Fruit fly (Drosophila melanogaster) whole organism, embryonic: ENCODE measurements around the gene Pde9.

Source experiments
- Adf1 ChIP-seq: fragments of 200-800 bp; sonication (Bioruptor generic); IDR thresholded peaks from 2 replicates; pipeline ENCODE4 v1.3.6; 2022; ENCODE audit warnings: missing biosample characterization, missing genetic modification characterization
- CG10274 ChIP-seq: fragments of 200-800 bp; sonication (Bioruptor generic); optimal IDR thresholded peaks from 3 replicates; lab custom pipeline; 2017; ENCODE audit warnings: missing biosample characterization, mild to moderate bottlenecking, missing genetic modification characterization
- CG10431 ChIP-seq: fragments of 200-800 bp; sonication (Bioruptor generic); optimal IDR thresholded peaks from 3 replicates; lab custom pipeline; 2018; ENCODE audit warnings: missing biosample characterization, mild to moderate bottlenecking, missing genetic modification characterization
- CG11085 ChIP-seq: fragments of 200-800 bp; sonication (Bioruptor generic); IDR thresholded peaks from 2 replicates; pipeline ENCODE4 v1.3.6; 2022; ENCODE audit warnings: missing biosample characterization, missing genetic modification characterization
- CG11093 ChIP-seq: fragments of 200-800 bp; sonication (Bioruptor generic); IDR thresholded peaks from 3 replicates; pipeline ENCODE4 v1.3.6; 2022; ENCODE audit warnings: missing biosample characterization, missing genetic modification characterization
- CG14667 ChIP-seq: fragments of 200-800 bp; sonication (Bioruptor generic); IDR thresholded peaks from 2 replicates; pipeline ENCODE4 v1.3.6; 2022; ENCODE audit warnings: missing biosample characterization, missing genetic modification characterization
- CG14710 ChIP-seq: fragments of 200-800 bp; sonication (Bioruptor generic); optimal IDR thresholded peaks from 3 replicates; lab custom pipeline; 2019; ENCODE audit warnings: missing biosample characterization, mild to moderate bottlenecking, missing genetic modification characterization, moderate library complexity
- CG15479 ChIP-seq: fragments of 200-800 bp; sonication (Bioruptor generic); optimal IDR thresholded peaks from 3 replicates; lab custom pipeline; 2019; ENCODE audit warnings: missing biosample characterization, mild to moderate bottlenecking, missing genetic modification characterization, moderate library complexity
- CG17612 ChIP-seq: fragments of 200-800 bp; sonication (Bioruptor generic); IDR thresholded peaks from 2 replicates; pipeline ENCODE4 v1.3.6; 2022; ENCODE audit warnings: missing biosample characterization, missing genetic modification characterization
- CG18619 ChIP-seq: fragments of 200-800 bp; sonication (Bioruptor generic); optimal IDR thresholded peaks from 3 replicates; lab custom pipeline; 2017; ENCODE audit warnings: missing biosample characterization, mild to moderate bottlenecking, missing genetic modification characterization
- CG31388 ChIP-seq: fragments of 200-800 bp; sonication (Bioruptor generic); optimal IDR thresholded peaks from 2 replicates; lab custom pipeline; 2016; ENCODE audit warnings: missing biosample characterization, missing genetic modification characterization
- CG32767 ChIP-seq: fragments of 200-800 bp; sonication (Bioruptor generic); IDR thresholded peaks from 2 replicates; pipeline ENCODE4 v1.3.6; 2022; ENCODE audit warnings: missing biosample characterization, missing genetic modification characterization
- CG34376 ChIP-seq: fragments of 200-800 bp; sonication (Bioruptor generic); optimal IDR thresholded peaks from 2 replicates; lab custom pipeline; 2018; ENCODE audit warnings: missing biosample characterization, mild to moderate bottlenecking, missing genetic modification characterization
- CG3847 ChIP-seq: fragments of 200-800 bp; sonication (Bioruptor generic); IDR thresholded peaks from 2 replicates; pipeline ENCODE4 v1.3.6; 2022; ENCODE audit warnings: missing biosample characterization, missing genetic modification characterization
- CG43689 ChIP-seq: fragments of 200-800 bp; sonication (Bioruptor generic); IDR thresholded peaks from 2 replicates; pipeline ENCODE4 v1.3.6; 2022; ENCODE audit warnings: missing biosample characterization, missing genetic modification characterization
- CG4730 ChIP-seq: fragments of 200-800 bp; sonication (Bioruptor generic); IDR thresholded peaks from 2 replicates; pipeline ENCODE4 v1.3.6; 2022; ENCODE audit warnings: missing biosample characterization, missing genetic modification characterization
- CG4820 ChIP-seq: fragments of 200-800 bp; sonication (Bioruptor generic); optimal IDR thresholded peaks from 3 replicates; lab custom pipeline; 2016; ENCODE audit warnings: missing biosample characterization, missing genetic modification characterization
- CG5180 ChIP-seq: fragments of 200-800 bp; sonication (Bioruptor generic); optimal IDR thresholded peaks from 3 replicates; lab custom pipeline; 2017; ENCODE audit warnings: missing biosample characterization, missing genetic modification characterization, mild to moderate bottlenecking, moderate library complexity, missing genetic modification reagents
- CG5245 ChIP-seq: fragments of 200-800 bp; sonication (Bioruptor generic); optimal IDR thresholded peaks from 3 replicates; lab custom pipeline; 2016; ENCODE audit warnings: missing biosample characterization, missing genetic modification characterization
- CG6272 ChIP-seq: fragments of 200-800 bp; sonication (Bioruptor generic); IDR thresholded peaks from 2 replicates; pipeline ENCODE4 v1.3.6; 2022; ENCODE audit warnings: missing biosample characterization, missing genetic modification characterization
- CG7271 ChIP-seq: fragments of 200-800 bp; sonication (Bioruptor generic); optimal IDR thresholded peaks from 2 replicates; lab custom pipeline; 2018; ENCODE audit warnings: missing biosample characterization, mild to moderate bottlenecking, missing genetic modification characterization, moderate library complexity
- CG7357 ChIP-seq: fragments of 200-800 bp; sonication (Bioruptor generic); IDR thresholded peaks from 3 replicates; pipeline ENCODE4 v1.3.6; 2022; ENCODE audit warnings: missing biosample characterization, missing genetic modification characterization
- CG8924 ChIP-seq: fragments of 200-800 bp; optimal IDR thresholded peaks from 3 replicates; lab custom pipeline; 2019; ENCODE audit warnings: missing biosample characterization, mild to moderate bottlenecking, missing genetic modification characterization, moderate library complexity
- Camta ChIP-seq: fragments of 200-800 bp; sonication (Bioruptor generic); optimal IDR thresholded peaks from 2 replicates; lab custom pipeline; 2016; ENCODE audit warnings: missing biosample characterization, missing genetic modification characterization
- CkIIα-i1 ChIP-seq: fragments of 200-800 bp; sonication (Bioruptor generic); IDR thresholded peaks from 2 replicates; pipeline ENCODE4 v1.3.6; 2022; ENCODE audit warnings: missing biosample characterization, missing genetic modification characterization
- Dek ChIP-seq: fragments of 200-800 bp; sonication (Bioruptor generic); optimal IDR thresholded peaks from 3 replicates; lab custom pipeline; 2019; ENCODE audit warnings: missing biosample characterization, mild to moderate bottlenecking, missing genetic modification characterization, moderate library complexity
- E2f2 ChIP-seq: fragments of 200-800 bp; sonication (Bioruptor generic); IDR thresholded peaks from 2 replicates; pipeline ENCODE4 v1.3.6; 2022; ENCODE audit warnings: missing biosample characterization, missing genetic modification characterization
- Gug ChIP-seq: fragments of 200-800 bp; sonication (Bioruptor generic); IDR thresholded peaks from 4 replicates; pipeline ENCODE4 v1.3.6; 2022; ENCODE audit warnings: missing biosample characterization, missing genetic modification characterization
- H15 ChIP-seq: fragments of 200-800 bp; sonication (Bioruptor generic); IDR thresholded peaks from 3 replicates; pipeline ENCODE4 v1.3.6; 2022; ENCODE audit warnings: missing biosample characterization, missing genetic modification characterization
- Myb ChIP-seq: fragments of 200-800 bp; sonication (Bioruptor generic); optimal IDR thresholded peaks from 2 replicates; lab custom pipeline; 2016; ENCODE audit warnings: missing biosample characterization, missing genetic modification characterization
- NFAT ChIP-seq: fragments of 200-800 bp; sonication (Bioruptor generic); IDR thresholded peaks from 2 replicates; pipeline ENCODE4 v1.3.6; 2022; ENCODE audit warnings: missing biosample characterization, missing genetic modification characterization
- Oaz ChIP-seq: fragments of 200-800 bp; sonication (Bioruptor generic); IDR thresholded peaks from 2 replicates; pipeline ENCODE4 v1.3.6; 2022; ENCODE audit warnings: missing biosample characterization, missing genetic modification characterization
- Rx ChIP-seq: fragments of 200-800 bp; sonication (Bioruptor generic); IDR thresholded peaks from 2 replicates; pipeline ENCODE4 v1.3.6; 2022; ENCODE audit warnings: missing biosample characterization, missing genetic modification characterization
- Ssrp ChIP-seq: fragments of 200-800 bp; sonication (Bioruptor generic); optimal IDR thresholded peaks from 2 replicates; lab custom pipeline; 2018; ENCODE audit warnings: missing biosample characterization, mild to moderate bottlenecking, missing genetic modification characterization, moderate library complexity
- TFAM ChIP-seq: fragments of 200-800 bp; sonication (Bioruptor generic); optimal IDR thresholded peaks from 2 replicates; lab custom pipeline; 2017; ENCODE audit warnings: missing biosample characterization, missing genetic modification characterization, inconsistent platforms
- Usf ChIP-seq: fragments of 200-800 bp; sonication (Bioruptor generic); optimal IDR thresholded peaks from 2 replicates; lab custom pipeline; 2017; ENCODE audit warnings: missing genotype, missing biosample characterization, missing genetic modification characterization
- ase ChIP-seq: fragments of 200-800 bp; sonication (Bioruptor generic); IDR thresholded peaks from 3 replicates; pipeline ENCODE4 v1.3.6; 2022; ENCODE audit warnings: missing biosample characterization, missing genetic modification characterization
- caup ChIP-seq: fragments of 200-800 bp; sonication (Bioruptor generic); optimal IDR thresholded peaks from 3 replicates; lab custom pipeline; 2017; ENCODE audit warnings: missing biosample characterization, mild to moderate bottlenecking, missing genetic modification characterization, moderate library complexity; ENCODE audit not compliant: severe bottlenecking
- cg ChIP-seq: fragments of 200-800 bp; sonication (Bioruptor generic); optimal IDR thresholded peaks from 3 replicates; lab custom pipeline; 2019; ENCODE audit warnings: missing biosample characterization, mild to moderate bottlenecking, missing genetic modification characterization, moderate library complexity
- dmrt99B ChIP-seq: fragments of 200-800 bp; sonication (Bioruptor generic); optimal IDR thresholded peaks from 2 replicates; lab custom pipeline; 2018; ENCODE audit warnings: missing biosample characterization, mild to moderate bottlenecking, missing genetic modification characterization, moderate library complexity
- fu2 ChIP-seq: fragments of 200-800 bp; sonication (Bioruptor generic); optimal IDR thresholded peaks from 2 replicates; lab custom pipeline; 2016; ENCODE audit warnings: missing biosample characterization, missing genetic modification characterization
- grn ChIP-seq: fragments of 200-800 bp; sonication (Bioruptor generic); optimal IDR thresholded peaks from 3 replicates; lab custom pipeline; 2017; ENCODE audit warnings: missing biosample characterization, missing genetic modification characterization
- insv ChIP-seq, 2 experiments: fragments of 200-800 bp; sonication (Bioruptor generic); optimal IDR thresholded peaks; 3 replicates each; lab custom pipeline; 2016 to 2018; ENCODE audit warnings: missing biosample characterization in 2 of 2, missing genetic modification characterization in 2 of 2
- mirr ChIP-seq: fragments of 200-800 bp; sonication (Bioruptor generic); optimal IDR thresholded peaks from 3 replicates; lab custom pipeline; 2018; ENCODE audit warnings: missing biosample characterization, mild to moderate bottlenecking, missing genetic modification characterization
- phol ChIP-seq: fragments of 200-800 bp; sonication (Bioruptor generic); optimal IDR thresholded peaks from 3 replicates; lab custom pipeline; 2018; ENCODE audit warnings: missing biosample characterization, mild to moderate bottlenecking, missing genetic modification characterization, moderate library complexity
- ranshi ChIP-seq: fragments of 200-800 bp; sonication (Bioruptor generic); IDR thresholded peaks from 2 replicates; pipeline ENCODE4 v1.3.6; 2022; ENCODE audit warnings: missing biosample characterization, missing genetic modification characterization
- schlank ChIP-seq: fragments of 200-800 bp; sonication (Bioruptor generic); optimal IDR thresholded peaks from 2 replicates; lab custom pipeline; 2018; ENCODE audit warnings: missing biosample characterization, mild to moderate bottlenecking, missing genetic modification characterization
- sima ChIP-seq: fragments of 200-800 bp; sonication (Bioruptor generic); optimal IDR thresholded peaks from 2 replicates; lab custom pipeline; 2016; ENCODE audit warnings: missing biosample characterization, missing genetic modification characterization
- sqz ChIP-seq: fragments of 200-800 bp; sonication (Bioruptor generic); optimal IDR thresholded peaks from 3 replicates; lab custom pipeline; 2018; ENCODE audit warnings: missing biosample characterization, mild to moderate bottlenecking, missing genetic modification characterization
- yki ChIP-seq: fragments of >200 bp; optimal IDR thresholded peaks from 3 replicates; lab custom pipeline; 2018

The Pde9 gene

DNA sequence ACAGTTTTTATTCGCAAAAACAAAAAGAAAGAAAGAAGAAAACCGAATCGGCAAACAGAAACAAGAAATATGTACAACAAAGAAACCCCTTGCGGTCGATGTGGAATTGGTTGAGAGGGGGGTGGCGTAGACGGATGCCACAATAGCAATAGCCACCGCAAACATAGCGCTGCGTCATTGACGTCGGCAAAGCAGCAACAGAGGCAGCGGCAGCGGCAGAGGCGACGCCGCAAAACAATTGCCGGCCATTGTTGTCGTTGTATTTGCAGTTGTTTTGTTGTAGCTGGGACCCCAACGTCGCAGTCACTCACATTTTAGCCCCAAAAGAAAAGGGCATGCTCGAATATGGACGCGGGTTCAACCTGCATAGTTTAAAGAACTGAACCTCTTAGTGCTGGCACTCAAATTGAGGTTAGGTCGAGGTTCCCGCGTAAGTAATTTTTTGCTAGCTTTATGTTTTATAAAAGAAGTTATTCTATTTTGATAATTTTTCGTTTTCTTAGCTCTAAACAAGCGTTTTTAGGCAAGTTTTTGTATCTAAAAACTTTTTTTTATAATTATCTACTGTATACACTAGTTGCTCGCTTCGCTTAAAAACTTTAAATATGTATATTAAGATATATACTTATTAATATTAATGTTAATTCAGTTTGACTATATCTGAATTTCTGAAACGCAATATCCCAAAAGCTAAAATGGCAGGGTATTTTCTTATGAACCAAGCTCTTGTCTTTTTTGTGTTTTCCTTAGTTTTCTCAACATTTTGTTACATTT, 141.3 kb downstream of the Pde9 start (continued):
- TF ChIP-seq phol (tag; lab: Kevin White, UChicago) (peak; percentile 47), CG7357 (GFP tag; lab: Robert Waterston, UW) (peak; percentile 75), CG8924 (tag; lab: Kevin White, UChicago) (peak; percentile 82), CG17612 (GFP tag; lab: Robert Waterston, UW) (peak; percentile 61; the same call in 1 of the 2 replicates), CG34376 (GFP tag; lab: Kevin White, UChicago) (no peak), CG4730 (GFP tag; lab: Robert Waterston, UW) (peak; percentile 67), Oaz (GFP tag; lab: Robert Waterston, UW) (peak; percentile 43; the same call in 1 of the 2 replicates), mirr (GFP tag; lab: Kevin White, UChicago) (no peak), yki (lab: Kevin White, UChicago) (no peak), Usf (GFP tag; lab: Kevin White, UChicago) (peak; percentile 83), CG3847 (GFP tag; lab: Robert Waterston, UW) (peak; percentile 83), Ssrp (peak; percentile 70), CG18619 (peak; percentile 93), CG5180 (no peak), schlank (no peak), CG11093 (GFP tag; lab: Robert Waterston, UW) (peak; percentile 71; the same call in 2 of the 3 replicates), grn (GFP tag; lab: Kevin White, UChicago) (no peak), CG10431 (no peak), CG32767 (GFP tag; lab: Robert Waterston, UW) (peak; percentile 58; the same call in 1 of the 2 replicates), caup (peak; percentile 63), sqz (peak; percentile 55), fu2 (GFP tag; lab: Kevin White, UChicago) (peak; percentile 72), Rx (GFP tag; lab: Robert Waterston, UW) (peak; percentile 66), cg (no peak), CkIIα-i1 (GFP tag; lab: Robert Waterston, UW) (no peak), insv (GFP tag; optimal IDR thresholded peaks at IDR 0.05; lab: Kevin White, UChicago) (no peak), TFAM (GFP tag; lab: Kevin White, UChicago) (no peak), CG14710 (peak; percentile 28), Camta (GFP tag; lab: Kevin White, UChicago) (no peak), dmrt99B (tag; lab: Kevin White, UChicago) (peak; percentile 72), Adf1 (GFP tag; lab: Robert Waterston, UW) (peak; percentile 97), ranshi (GFP tag; lab: Robert Waterston, UW) (peak; percentile 57; the same call in 1 of the 2 replicates), CG14667 (GFP tag; lab: Robert Waterston, UW) (peak; percentile 61), E2f2 (GFP tag; lab: Robert Waterston, UW) (peak; percentile 43; the same call in 1 of the 2 replicates), CG31388 (peak; percentile 1), ase (GFP tag; lab: Robert Waterston, UW) (peak; percentile 71; the same call in 2 of the 3 replicates), CG4820 (GFP tag; lab: Kevin White, UChicago) (peak; percentile 45), sima (no peak), CG11085 (GFP tag; lab: Robert Waterston, UW) (peak; percentile 77), CG15479 (GFP tag; lab: Kevin White, UChicago) (no peak), Myb (GFP tag; lab: Kevin White, UChicago) (peak; percentile 41), CG7271 (no peak), CG5245 (GFP tag; lab: Kevin White, UChicago) (no peak), CG10274 (peak; percentile 67), NFAT (peak; percentile 82), CG43689 (GFP tag; lab: Robert Waterston, UW) (peak; percentile 23; the same call in 1 of the 2 replicates), Dek (tag; lab: Kevin White, UChicago) (peak; percentile 77), CG6272 (GFP tag; lab: Robert Waterston, UW) (peak; percentile 71), Gug (GFP tag; lab: Robert Waterston, UW) (peak; percentile 85; the same call in 3 of the 4 replicates), H15 (peak; percentile 58; the same call in 1 of the 3 replicates)
